Worm (Caenorhabditis elegans) whole organism, L1 larva: ENCODE measurements around the gene dod-24.

Experiments used
- C16A3.4 ChIP-seq: fragments of 150-350 bp; optimal IDR thresholded peaks from 2 replicates; lab custom pipeline; 2014; ENCODE audit warnings: missing biosample characterization, missing genetic modification characterization
- aly-2 ChIP-seq: fragments of 150-350 bp; optimal IDR thresholded peaks from 2 replicates; lab custom pipeline; 2014; ENCODE audit warnings: missing biosample characterization, missing genetic modification characterization
- nhr-76 ChIP-seq: sonication (generic microtip); optimal IDR thresholded peaks from 2 replicates; lab custom pipeline; 2017; ENCODE audit warnings: missing biosample characterization, missing genetic modification characterization
- snpc-4 ChIP-seq: fragments of 150-350 bp; optimal IDR thresholded peaks from 2 replicates; lab custom pipeline; 2014; ENCODE audit warnings: missing biosample characterization, missing genetic modification characterization
- unc-62 ChIP-seq: fragments of 150-350 bp; optimal IDR thresholded peaks from 2 replicates; lab custom pipeline; 2014; ENCODE audit warnings: missing biosample characterization, missing genetic modification reagents, missing genetic modification characterization

DNA sequence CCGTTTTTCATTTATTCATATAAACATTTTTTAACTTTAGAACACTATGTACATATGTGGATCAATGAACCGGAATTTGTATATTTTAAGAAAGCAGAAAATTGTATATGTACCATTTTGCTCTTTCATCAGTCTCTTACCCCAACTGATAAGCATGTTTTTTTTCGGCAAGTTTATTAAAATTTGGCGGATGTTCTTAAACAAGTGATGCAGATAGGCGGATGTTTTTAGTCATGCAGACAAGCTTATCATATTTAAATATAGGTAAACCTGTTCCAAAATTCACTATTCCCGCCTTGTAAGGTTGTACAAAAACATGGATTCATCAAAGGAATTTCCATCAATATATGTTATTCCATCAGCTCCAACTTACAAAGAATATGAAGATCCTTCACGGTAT is 41.8 kb downstream of the dod-24 start, which contains the start of gene K08D8.9:
- TF ChIP-seq unc-62 (GFP tag; lab: Kevin White, UChicago) (no peak), snpc-4 (tag; lab: Kevin White, UChicago) (no peak), nhr-76 (no peak), aly-2 (tag; lab: Kevin White, UChicago) (no peak), C16A3.4 (tag; lab: Kevin White, UChicago) (no peak)
